Worm (Caenorhabditis elegans) whole organism, L4/young adult: ENCODE measurements around the gene T15B7.14.

Experiments
- W03F9.2 ChIP-seq: fragments of 150-350 bp; optimal IDR thresholded peaks from 2 replicates; lab custom pipeline; 2014; ENCODE audit warnings: missing biosample characterization, missing genetic modification characterization
- him-1 ChIP-seq: sonication (generic microtip); optimal IDR thresholded peaks from 2 replicates; lab custom pipeline; 2016; ENCODE audit warnings: missing genotype, missing genetic modification reagents, missing genetic modification characterization, missing compliant biosample characterization

- TF ChIP-seq W03F9.2 (tag; lab: Kevin White, UChicago) (no peak), him-1 (no peak)
These were observed 40.7 kb upstream of the T15B7.14 start for ce11 chrV:6875795-6876194.
